Worm (Caenorhabditis elegans) whole organism, L1 larva: ENCODE measurements around the gene F31F7.1.

Experiments
- C04F5.9 ChIP-seq: sonication (generic microtip); optimal IDR thresholded peaks from 2 replicates; lab custom pipeline; 2016; ENCODE audit warnings: missing genetic modification characterization, missing compliant biosample characterization
- C16A3.4 ChIP-seq: fragments of 150-350 bp; optimal IDR thresholded peaks from 2 replicates; lab custom pipeline; 2014; ENCODE audit warnings: missing biosample characterization, missing genetic modification characterization
- C34B4.2 ChIP-seq: sonication (generic microtip); optimal IDR thresholded peaks from 2 replicates; lab custom pipeline; 2017; ENCODE audit warnings: mild to moderate bottlenecking, missing genetic modification characterization, missing compliant biosample characterization
- F16B12.6 ChIP-seq: fragments of 150-350 bp; optimal IDR thresholded peaks from 2 replicates; lab custom pipeline; 2014; ENCODE audit warnings: missing biosample characterization, missing genetic modification characterization
- Y116A8C.19 ChIP-seq: sonication (generic microtip); optimal IDR thresholded peaks from 2 replicates; lab custom pipeline; 2016; ENCODE audit warnings: missing compliant biosample characterization, missing genetic modification characterization, borderline replicate concordance
- aha-1 ChIP-seq: fragments of 150-350 bp; optimal IDR thresholded peaks from 2 replicates; lab custom pipeline; 2014; ENCODE audit warnings: missing biosample characterization, missing genetic modification characterization
- alr-1 ChIP-seq: fragments of 200-800 bp; sonication (Bioruptor generic); optimal IDR thresholded peaks from 2 replicates; lab custom pipeline; 2018; ENCODE audit warnings: borderline replicate concordance, mild to moderate bottlenecking, missing genetic modification characterization, missing compliant biosample characterization
- aly-2 ChIP-seq: fragments of 150-350 bp; optimal IDR thresholded peaks from 2 replicates; lab custom pipeline; 2014; ENCODE audit warnings: missing biosample characterization, missing genetic modification characterization
- ceh-63 ChIP-seq: fragments of 200-800 bp; sonication (Bioruptor generic); optimal IDR thresholded peaks from 2 replicates; lab custom pipeline; 2018; ENCODE audit warnings: mild to moderate bottlenecking, missing genetic modification characterization, missing compliant biosample characterization
- ceh-8 ChIP-seq: fragments of 200-800 bp; sonication (Bioruptor generic); optimal IDR thresholded peaks from 2 replicates; lab custom pipeline; 2018; ENCODE audit warnings: mild to moderate bottlenecking, missing genetic modification characterization, moderate library complexity, missing compliant biosample characterization
- ceh-88 ChIP-seq: fragments of 200-800 bp; sonication (Bioruptor generic); IDR thresholded peaks from 2 replicates; pipeline ENCODE4 v1.3.6; 2022; ENCODE audit warnings: missing genetic modification characterization, missing compliant biosample characterization
- ces-1 ChIP-seq: fragments of 150-350 bp; optimal IDR thresholded peaks from 2 replicates; lab custom pipeline; 2014; ENCODE audit warnings: missing biosample characterization, missing genetic modification reagents, missing genetic modification characterization
- efl-3 ChIP-seq: fragments of 200-800 bp; sonication (Bioruptor generic); optimal IDR thresholded peaks from 2 replicates; lab custom pipeline; 2018; ENCODE audit warnings: mild to moderate bottlenecking, missing genetic modification characterization, missing compliant biosample characterization
- egl-27 ChIP-seq, 2 experiments: fragments of 150-350 bp in 1 of 2; sonication (generic microtip); optimal IDR thresholded peaks; 3 replicates each; lab custom pipeline; 2017 to 2018; ENCODE audit warnings: missing biosample characterization in 2 of 2, missing genetic modification characterization in 2 of 2, missing genetic modification reagents in 2 of 2
- elt-2 ChIP-seq: sonication (generic microtip); optimal IDR thresholded peaks from 2 replicates; lab custom pipeline; 2016; ENCODE audit warnings: missing genetic modification characterization, mild to moderate bottlenecking, inconsistent platforms, missing compliant biosample characterization, missing genetic modification reagents
- ets-5 ChIP-seq: fragments of 200-800 bp; sonication (Bioruptor generic); IDR thresholded peaks from 2 replicates; pipeline ENCODE4 v1.3.6; 2022; ENCODE audit warnings: missing genetic modification characterization, missing compliant biosample characterization
- fkh-10 ChIP-seq: sonication (generic microtip); optimal IDR thresholded peaks from 2 replicates; lab custom pipeline; 2017; ENCODE audit warnings: missing biosample characterization, missing genetic modification reagents, missing genetic modification characterization
- fos-1 ChIP-seq: fragments of 150-350 bp; optimal IDR thresholded peaks from 2 replicates; lab custom pipeline; 2014; ENCODE audit warnings: missing biosample characterization, missing genetic modification characterization
- hlh-4 ChIP-seq: sonication (generic microtip); optimal IDR thresholded peaks from 2 replicates; lab custom pipeline; 2016; ENCODE audit warnings: mild to moderate bottlenecking, missing genetic modification characterization, missing compliant biosample characterization
- isw-1 ChIP-seq: fragments of 200-800 bp; sonication (Bioruptor generic); IDR thresholded peaks from 2 replicates; pipeline ENCODE4 v1.3.6; 2022; ENCODE audit warnings: missing genetic modification characterization, missing compliant biosample characterization
- lin-13 ChIP-seq: fragments of 150-350 bp; optimal IDR thresholded peaks from 2 replicates; lab custom pipeline; 2014; ENCODE audit warnings: missing biosample characterization, missing genetic modification reagents, missing genetic modification characterization
- lin-14 ChIP-seq: fragments of 200-800 bp; sonication (Bioruptor generic); optimal IDR thresholded peaks from 2 replicates; lab custom pipeline; 2018; ENCODE audit warnings: mild to moderate bottlenecking, missing genetic modification characterization, moderate library complexity, missing compliant biosample characterization
- lin-35 ChIP-seq, 2 experiments: fragments of 150-350 bp; optimal IDR thresholded peaks; 2 replicates each; lab custom pipeline; 2014; ENCODE audit warnings: missing biosample characterization in 2 of 2, missing genetic modification characterization in 2 of 2, missing genetic modification reagents in 2 of 2
- lin-39 ChIP-seq: fragments of 150-350 bp; optimal IDR thresholded peaks from 2 replicates; lab custom pipeline; 2014; ENCODE audit warnings: missing biosample characterization, missing genetic modification reagents, missing genetic modification characterization
- lir-3 ChIP-seq: sonication (generic microtip); optimal IDR thresholded peaks from 2 replicates; lab custom pipeline; 2016; ENCODE audit warnings: mild to moderate bottlenecking, missing genetic modification characterization, moderate library complexity, missing compliant biosample characterization; ENCODE audit not compliant: poor library complexity
- mab-9 ChIP-seq: fragments of 200-800 bp; sonication (Bioruptor generic); IDR thresholded peaks from 2 replicates; pipeline ENCODE4 v1.3.6; 2022; ENCODE audit warnings: missing genetic modification reagents, missing genetic modification characterization, missing compliant biosample characterization
- mef-2 ChIP-seq: fragments of 150-350 bp; optimal IDR thresholded peaks from 2 replicates; lab custom pipeline; 2014; ENCODE audit warnings: missing biosample characterization, missing genetic modification characterization
- mep-1 ChIP-seq: fragments of 150-350 bp; optimal IDR thresholded peaks from 2 replicates; lab custom pipeline; 2014; ENCODE audit warnings: missing biosample characterization, missing genetic modification characterization
- nhr-20 ChIP-seq: sonication (generic microtip); optimal IDR thresholded peaks from 2 replicates; lab custom pipeline; 2016; ENCODE audit warnings: mild to moderate bottlenecking, missing genetic modification characterization, missing compliant biosample characterization
- nhr-237 ChIP-seq: fragments of 150-350 bp; optimal IDR thresholded peaks from 2 replicates; lab custom pipeline; 2014; ENCODE audit warnings: missing biosample characterization, missing genetic modification characterization
- nhr-47 ChIP-seq: sonication (generic microtip); optimal IDR thresholded peaks from 2 replicates; lab custom pipeline; 2016; ENCODE audit warnings: mild to moderate bottlenecking, missing genetic modification characterization, moderate library complexity, missing compliant biosample characterization
- nhr-71 ChIP-seq: sonication (generic microtip); optimal IDR thresholded peaks from 2 replicates; lab custom pipeline; 2016; ENCODE audit warnings: mild to moderate bottlenecking, missing genetic modification characterization, moderate library complexity, missing compliant biosample characterization
- nhr-76 ChIP-seq: sonication (generic microtip); optimal IDR thresholded peaks from 2 replicates; lab custom pipeline; 2017; ENCODE audit warnings: missing biosample characterization, missing genetic modification characterization
- nhr-84 ChIP-seq: sonication (generic microtip); optimal IDR thresholded peaks from 2 replicates; lab custom pipeline; 2017; ENCODE audit warnings: missing biosample characterization, missing genetic modification characterization
- nhr-85 ChIP-seq: sonication (generic microtip); peaks from one replicate; lab custom pipeline; 2016; ENCODE audit warnings: missing genetic modification characterization, inconsistent platforms, missing compliant biosample characterization
- pag-3 ChIP-seq: sonication (generic microtip); optimal IDR thresholded peaks from 2 replicates; lab custom pipeline; 2017; ENCODE audit warnings: missing genetic modification characterization, mild to moderate bottlenecking, missing compliant biosample characterization, antibody characterized with exemption, borderline replicate concordance; ENCODE audit not compliant: insufficient read depth
- pqm-1 ChIP-seq: sonication (generic microtip); optimal IDR thresholded peaks from 3 replicates; lab custom pipeline; 2017; ENCODE audit warnings: missing biosample characterization, missing genetic modification characterization
- rnt-1 ChIP-seq: sonication (generic microtip); optimal IDR thresholded peaks from 2 replicates; lab custom pipeline; 2016; ENCODE audit warnings: mild to moderate bottlenecking, missing genetic modification characterization, moderate library complexity, missing compliant biosample characterization
- skn-1 ChIP-seq: fragments of 150-350 bp; optimal IDR thresholded peaks from 2 replicates; lab custom pipeline; 2014; ENCODE audit warnings: missing biosample characterization, missing genetic modification characterization
- snu-23 ChIP-seq: sonication (generic microtip); optimal IDR thresholded peaks from 2 replicates; lab custom pipeline; 2016; ENCODE audit warnings: missing genetic modification characterization, missing compliant biosample characterization
- sup-37 ChIP-seq: fragments of 200-800 bp; sonication (Bioruptor generic); optimal IDR thresholded peaks from 2 replicates; lab custom pipeline; 2018; ENCODE audit warnings: mild to moderate bottlenecking, missing genetic modification characterization, missing compliant biosample characterization
- swsn-7 ChIP-seq: sonication (generic microtip); optimal IDR thresholded peaks from 2 replicates; lab custom pipeline; 2016; ENCODE audit warnings: missing genetic modification characterization, missing compliant biosample characterization
- tlp-1 ChIP-seq: fragments of 150-350 bp; optimal IDR thresholded peaks from 2 replicates; lab custom pipeline; 2014; ENCODE audit warnings: missing biosample characterization, missing genetic modification characterization
- unc-130 ChIP-seq: fragments of 150-350 bp; optimal IDR thresholded peaks from 2 replicates; lab custom pipeline; 2017; ENCODE audit warnings: missing biosample characterization, missing genetic modification characterization, inconsistent platforms
- unc-62 ChIP-seq: fragments of 150-350 bp; optimal IDR thresholded peaks from 2 replicates; lab custom pipeline; 2014; ENCODE audit warnings: missing biosample characterization, missing genetic modification reagents, missing genetic modification characterization
- unc-86 ChIP-seq: sonication (generic microtip); optimal IDR thresholded peaks from 2 replicates; lab custom pipeline; 2016; ENCODE audit warnings: missing genetic modification characterization, missing compliant biosample characterization
- unc-98 ChIP-seq: fragments of 200-800 bp; sonication (Bioruptor generic); IDR thresholded peaks from 2 replicates; pipeline ENCODE4 v1.3.6; 2022; ENCODE audit warnings: missing genetic modification characterization, missing compliant biosample characterization
- vab-15 ChIP-seq: sonication (generic microtip); optimal IDR thresholded peaks from 2 replicates; lab custom pipeline; 2017; ENCODE audit warnings: missing genotype, mild to moderate bottlenecking, missing genetic modification characterization, missing compliant biosample characterization
- xbp-1 ChIP-seq: sonication (generic microtip); optimal IDR thresholded peaks from 2 replicates; lab custom pipeline; 2016; ENCODE audit warnings: missing genetic modification characterization, missing compliant biosample characterization
- zip-4 ChIP-seq: fragments of 200-800 bp; sonication (Bioruptor generic); optimal IDR thresholded peaks from 2 replicates; lab custom pipeline; 2018; ENCODE audit warnings: mild to moderate bottlenecking, missing genetic modification characterization, moderate library complexity, missing compliant biosample characterization
- ztf-11 ChIP-seq, 2 experiments: sonication (generic microtip); optimal IDR thresholded peaks; 2 replicates each; lab custom pipeline; 2016 to 2017; ENCODE audit warnings: missing genetic modification characterization in 2 of 2, missing biosample characterization in 1 of 2, missing compliant biosample characterization in 1 of 2
- ztf-4 ChIP-seq: fragments of 150-350 bp; optimal IDR thresholded peaks from 2 replicates; lab custom pipeline; 2014; ENCODE audit warnings: missing biosample characterization, missing genetic modification characterization

F31F7.1 gene

DNA sequence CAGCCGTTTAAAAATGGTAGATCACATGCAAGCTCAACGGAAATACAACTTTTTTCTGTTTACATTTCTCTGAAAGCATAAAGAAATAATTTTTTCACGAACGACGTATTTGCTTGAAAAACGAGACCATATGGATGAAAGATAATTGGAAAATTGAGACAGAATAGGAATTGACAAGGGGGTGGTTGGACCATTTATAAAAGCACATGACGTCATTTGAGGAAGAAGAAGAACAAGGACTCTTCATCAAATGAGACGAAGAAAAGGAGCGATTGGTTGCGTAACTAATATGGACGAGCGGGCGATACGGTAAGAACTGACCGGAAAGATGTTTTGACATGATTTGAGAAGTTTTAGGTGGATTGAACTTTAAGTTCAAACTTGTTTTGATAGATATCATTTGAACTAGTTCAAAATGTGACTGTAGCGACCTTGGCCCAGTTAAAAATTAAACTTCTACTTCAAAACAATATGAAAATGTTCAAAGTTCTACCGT is 47.8 kb upstream of the F31F7.1 start:
- TF ChIP-seq lin-13 = no peak
- TF ChIP-seq nhr-85 (tag; lab: Kevin White, UChicago) = peak; percentile 91
- peak; percentile 5 for TF ChIP-seq elt-2
- TF ChIP-seq rnt-1 (tag; lab: Kevin White, UChicago) = peak; percentile 36
- TF ChIP-seq ces-1 = no peak
- TF ChIP-seq nhr-76 (tag; lab: Kevin White, UChicago) = no peak
- peak; percentile 51 for TF ChIP-seq mep-1
- peak; percentile 78 for TF ChIP-seq nhr-71 (tag; lab: Kevin White, UChicago)
- no peak for TF ChIP-seq mef-2 (tag; lab: Kevin White, UChicago)
- TF ChIP-seq efl-3 (GFP tag; lab: Kevin White, UChicago) = no peak
- no peak for TF ChIP-seq isw-1 (GFP tag; lab: Robert Waterston, UW)
- TF ChIP-seq pqm-1 (tag; lab: Kevin White, UChicago) = no peak
- no peak for TF ChIP-seq ets-5 (GFP tag; lab: Robert Waterston, UW)
- TF ChIP-seq xbp-1 (tag; lab: Kevin White, UChicago) = peak; percentile 19
- TF ChIP-seq C16A3.4 = no peak
- no peak for TF ChIP-seq vab-15 (tag; lab: Kevin White, UChicago)
- TF ChIP-seq unc-86 (tag; lab: Kevin White, UChicago) = peak; percentile 42
- no peak for TF ChIP-seq lin-39
- TF ChIP-seq egl-27 (tag; optimal IDR thresholded peaks at IDR 0.05; lab: Kevin White, UChicago) = no peak
- TF ChIP-seq lin-35 (GFP tag; optimal IDR thresholded peaks at IDR 0.05; lab: Kevin White, UChicago) = peak in 1 of 2 experiments; percentile 27
- no peak for TF ChIP-seq nhr-84 (tag; lab: Kevin White, UChicago)
- no peak for TF ChIP-seq ceh-63 (GFP tag; lab: Kevin White, UChicago)
- TF ChIP-seq aly-2 (tag; lab: Kevin White, UChicago) = no peak
- TF ChIP-seq hlh-4 (tag; lab: Kevin White, UChicago) = no peak
- TF ChIP-seq F16B12.6 (tag; lab: Kevin White, UChicago) = no peak
- no peak for TF ChIP-seq aha-1 (tag; lab: Kevin White, UChicago)
- peak; percentile 16 for TF ChIP-seq nhr-47 (tag; lab: Kevin White, UChicago)
- no peak for TF ChIP-seq unc-98 (GFP tag; lab: Robert Waterston, UW)
- TF ChIP-seq tlp-1 (tag; lab: Kevin White, UChicago) = no peak
- TF ChIP-seq ztf-11 (tag; optimal IDR thresholded peaks at IDR 0.05; lab: Kevin White, UChicago) = peak in 1 of 2 experiments; percentile 61
- TF ChIP-seq ztf-4 = no peak
- no peak for TF ChIP-seq alr-1
- TF ChIP-seq zip-4 (GFP tag; lab: Kevin White, UChicago) = no peak
- no peak for TF ChIP-seq nhr-237
- peak; percentile 36 for TF ChIP-seq swsn-7
- 0 out of 2 replicates have a peak, but pooled peaks have one; percentile 26 for TF ChIP-seq ceh-88 (GFP tag; lab: Robert Waterston, UW)
- peak; percentile 66 for TF ChIP-seq pag-3 (tag; lab: Kevin White, UChicago)
- TF ChIP-seq lir-3 = no peak
- TF ChIP-seq C34B4.2 (tag; lab: Kevin White, UChicago) = no peak
- no peak for TF ChIP-seq ceh-8 (GFP tag; lab: Kevin White, UChicago)
- TF ChIP-seq Y116A8C.19 (tag; lab: Kevin White, UChicago) = no peak
- no peak for TF ChIP-seq sup-37 (GFP tag; lab: Kevin White, UChicago)
- peak; percentile 61 for TF ChIP-seq snu-23 (GFP tag; lab: Kevin White, UChicago)
- TF ChIP-seq nhr-20 (tag; lab: Kevin White, UChicago) = peak; percentile 61
- no peak for TF ChIP-seq unc-130
- no peak for TF ChIP-seq C04F5.9 (tag; lab: Kevin White, UChicago)
- no peak for TF ChIP-seq fkh-10 (GFP tag; lab: Kevin White, UChicago)
- TF ChIP-seq skn-1 = peak; percentile 36
- peak; percentile 46; the same call in 1 of the 2 replicates for TF ChIP-seq mab-9 (GFP tag; lab: Robert Waterston, UW)
- peak; percentile 77 for TF ChIP-seq lin-14
- TF ChIP-seq unc-62 = no peak
- TF ChIP-seq fos-1 (tag; lab: Kevin White, UChicago) = no peak
